Fruit fly (Drosophila melanogaster): ENCODE results near the gene Bre1.

Bre1 gene

DNA sequence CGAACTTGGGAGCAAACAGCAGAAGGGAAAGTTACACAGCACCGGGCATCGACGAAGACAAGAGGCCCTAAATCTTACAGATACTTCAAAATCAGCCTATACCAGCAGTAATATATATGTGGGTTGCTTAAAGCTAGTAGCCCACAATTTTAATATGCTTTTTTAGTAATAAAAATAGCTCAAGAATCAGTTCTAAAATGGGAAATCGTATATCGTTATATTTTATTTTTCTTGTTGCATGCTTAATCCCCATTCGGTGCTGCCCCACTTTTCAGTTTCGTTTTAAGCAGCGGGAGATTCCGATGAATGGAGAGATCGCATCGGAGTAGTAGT is 14.1 kb upstream of the Bre1 start (continued):
- TF ChIP-seq B-H1 (GFP tag; IDR thresholded peaks at IDR 0.05) (peak; percentile 13; the same call in 1 of the 3 replicates), ham (GFP tag; IDR thresholded peaks at IDR 0.05) (no peak), MESR4 (GFP tag; optimal IDR thresholded peaks at IDR 0.05) (no peak), Meics (GFP tag; optimal IDR thresholded peaks at IDR 0.05) (peak; percentile 25), Ssrp (tag; optimal IDR thresholded peaks at IDR 0.05) (no peak), Dbx (GFP tag; IDR thresholded peaks at IDR 0.05) (0 out of 3 replicates have a peak, but pooled peaks have one; percentile 24), CG1529 (GFP tag; optimal IDR thresholded peaks at IDR 0.05) (no peak), al (GFP tag; IDR thresholded peaks at IDR 0.05) (0 out of 2 replicates have a peak, but pooled peaks have one; percentile 20), phol (tag; optimal IDR thresholded peaks at IDR 0.05) (peak; percentile 36), CG8089 (GFP tag; optimal IDR thresholded peaks at IDR 0.05) (no peak), tna (GFP tag; IDR thresholded peaks at IDR 0.05; ENCODE audit: partially characterized antibody) (no peak), CG9932 (GFP tag; IDR thresholded peaks at IDR 0.05) (peak; percentile 54; the same call in 1 of the 2 replicates), CG11247 (GFP tag; IDR thresholded peaks at IDR 0.05) (0 out of 2 replicates have a peak, but pooled peaks have one; percentile 30), Xrp1 (GFP tag; IDR thresholded peaks at IDR 0.05) (0 out of 2 replicates have a peak, but pooled peaks have one; percentile 9), CG6654 (GFP tag; optimal IDR thresholded peaks at IDR 0.05) (peak; percentile 1), CG3281 (GFP tag; optimal IDR thresholded peaks at IDR 0.05) (peak; percentile 44), fd3F (GFP tag; optimal IDR thresholded peaks at IDR 0.05) (peak; percentile 1), CG17361 (GFP tag; IDR thresholded peaks at IDR 0.05) (peak; percentile 30; the same call in 1 of the 3 replicates), CG1603 (tag; optimal IDR thresholded peaks at IDR 0.05) (no peak), CG7357 (GFP tag; IDR thresholded peaks at IDR 0.05) (0 out of 3 replicates have a peak, but pooled peaks have one; percentile 17), sima (GFP tag; optimal IDR thresholded peaks at IDR 0.05) (no peak), kni (GFP tag; optimal IDR thresholded peaks at IDR 0.05) (no peak), CG2712 (tag; optimal IDR thresholded peaks at IDR 0.05) (peak; percentile 32), sisA (GFP tag; IDR thresholded peaks at IDR 0.05) (no peak), Drgx (GFP tag; IDR thresholded peaks at IDR 0.05) (peak; percentile 55), esg (GFP tag; conservative IDR thresholded peaks at IDR 0.05) (no peak), CG33213 (GFP tag; optimal IDR thresholded peaks at IDR 0.05) (no peak), gem (tag; optimal IDR thresholded peaks at IDR 0.05) (no peak), cg (GFP tag; optimal IDR thresholded peaks at IDR 0.05) (no peak), prd (optimal IDR thresholded peaks at IDR 0.05) (no peak), prd (GFP tag; IDR thresholded peaks at IDR 0.05) (peak; percentile 29; the same call in 1 of the 3 replicates), CG10267 (tag; optimal IDR thresholded peaks at IDR 0.05) (no peak), Atf6 (GFP tag; IDR thresholded peaks at IDR 0.05) (no peak), chif (GFP tag; optimal IDR thresholded peaks at IDR 0.05) (peak in 1 of 2 experiments; percentile 1), Dref (GFP tag; IDR thresholded peaks at IDR 0.05) (no peak), D19A (tag; optimal IDR thresholded peaks at IDR 0.05) (peak; percentile 71), Nf-YB (GFP tag; optimal IDR thresholded peaks at IDR 0.05) (no peak), Lhr (GFP tag; optimal IDR thresholded peaks at IDR 0.05) (no peak), dimm (GFP tag; IDR thresholded peaks at IDR 0.05) (no peak), bigmax (GFP tag; optimal IDR thresholded peaks at IDR 0.05) (no peak), tgo (GFP tag; IDR thresholded peaks at IDR 0.05) (peak; percentile 35; the same call in 1 of the 3 replicates), CG10543 (GFP tag; optimal IDR thresholded peaks at IDR 0.05) (no peak), CG9727 (GFP tag; optimal IDR thresholded peaks at IDR 0.05) (peak; percentile 14), Oli (tag; optimal IDR thresholded peaks at IDR 0.05) (peak; percentile 34), CG18011 (GFP tag; optimal IDR thresholded peaks at IDR 0.05) (no peak), ap (GFP tag; IDR thresholded peaks at IDR 0.05) (no peak), HmgZ (tag; optimal IDR thresholded peaks at IDR 0.05) (no peak), Rfx (GFP tag; IDR thresholded peaks at IDR 0.05) (peak; percentile 56), mam (GFP tag; optimal IDR thresholded peaks at IDR 0.05) (peak; percentile 28), MBD-R2 (GFP tag; IDR thresholded peaks at IDR 0.05) (no peak), Ptx1 (GFP tag; IDR thresholded peaks at IDR 0.05) (peak; percentile 55)

Data from whole organism, embryonic.